Fruit fly (Drosophila melanogaster) whole organism, embryonic: ENCODE data around the gene bsh.

ENCODE experiments used
- Bteb2 ChIP-seq: fragments of 200-800 bp; sonication (Bioruptor generic); optimal IDR thresholded peaks from 2 replicates; lab custom pipeline; 2016; ENCODE audit warnings: missing biosample characterization, missing genetic modification characterization
- C15 ChIP-seq: fragments of 200-800 bp; sonication (Bioruptor generic); IDR thresholded peaks from 3 replicates; pipeline ENCODE4 v1.3.6; 2022; ENCODE audit warnings: missing biosample characterization, missing genetic modification characterization
- CG10209 ChIP-seq: fragments of 200-800 bp; sonication (Bioruptor generic); optimal IDR thresholded peaks from 3 replicates; lab custom pipeline; 2017; ENCODE audit warnings: missing biosample characterization, mild to moderate bottlenecking, missing genetic modification characterization, missing genetic modification reagents
- CG11695 ChIP-seq: fragments of 200-800 bp; sonication (Bioruptor generic); IDR thresholded peaks from 3 replicates; pipeline ENCODE4 v1.3.6; 2022; ENCODE audit warnings: missing biosample characterization, missing genetic modification characterization
- CG12299 ChIP-seq: fragments of 200-800 bp; sonication (Bioruptor generic); optimal IDR thresholded peaks from 2 replicates; lab custom pipeline; 2018; ENCODE audit warnings: missing biosample characterization, mild to moderate bottlenecking, missing genetic modification characterization
- CG12391 ChIP-seq: fragments of 200-800 bp; sonication (Bioruptor generic); optimal IDR thresholded peaks from 3 replicates; lab custom pipeline; 2018; ENCODE audit warnings: missing biosample characterization, mild to moderate bottlenecking, missing genetic modification characterization, moderate library complexity
- CG14710 ChIP-seq: fragments of 200-800 bp; sonication (Bioruptor generic); optimal IDR thresholded peaks from 3 replicates; lab custom pipeline; 2019; ENCODE audit warnings: missing biosample characterization, mild to moderate bottlenecking, missing genetic modification characterization, moderate library complexity
- CG1647 ChIP-seq: fragments of 200-800 bp; sonication (Bioruptor generic); optimal IDR thresholded peaks from 3 replicates; lab custom pipeline; 2016; ENCODE audit warnings: missing biosample characterization, missing genetic modification characterization
- CG17359 ChIP-seq: fragments of 200-800 bp; sonication (Bioruptor generic); optimal IDR thresholded peaks from 3 replicates; lab custom pipeline; 2018; ENCODE audit warnings: missing biosample characterization, mild to moderate bottlenecking, missing genetic modification characterization, moderate library complexity
- CG18262 ChIP-seq: fragments of 200-800 bp; optimal IDR thresholded peaks from 3 replicates; lab custom pipeline; 2019; ENCODE audit warnings: missing biosample characterization, mild to moderate bottlenecking, missing genetic modification characterization, moderate library complexity
- CG18476 ChIP-seq: fragments of 200-800 bp; sonication (Bioruptor generic); optimal IDR thresholded peaks from 2 replicates; lab custom pipeline; 2016; ENCODE audit warnings: missing biosample characterization, mild to moderate bottlenecking, missing genetic modification characterization
- CG2120 ChIP-seq: fragments of 200-800 bp; sonication (Bioruptor generic); optimal IDR thresholded peaks from 3 replicates; lab custom pipeline; 2016; ENCODE audit warnings: missing biosample characterization, missing genetic modification characterization
- CG30431 ChIP-seq: fragments of 200-800 bp; sonication (Bioruptor generic); optimal IDR thresholded peaks from 2 replicates; lab custom pipeline; 2017; ENCODE audit warnings: missing biosample characterization, missing genetic modification characterization
- CG42726 ChIP-seq: fragments of 200-800 bp; sonication (Bioruptor generic); IDR thresholded peaks from 2 replicates; pipeline ENCODE4 v1.3.6; 2022; ENCODE audit warnings: missing biosample characterization, missing genetic modification characterization; ENCODE audit not compliant: partially characterized antibody
- CG6765 ChIP-seq: fragments of 200-800 bp; sonication (Bioruptor generic); optimal IDR thresholded peaks from 3 replicates; lab custom pipeline; 2017; ENCODE audit warnings: missing biosample characterization, mild to moderate bottlenecking, missing genetic modification characterization
- CG7745 ChIP-seq: fragments of 200-800 bp; sonication (Bioruptor generic); optimal IDR thresholded peaks from 2 replicates; lab custom pipeline; 2018; ENCODE audit warnings: missing biosample characterization, mild to moderate bottlenecking, missing genetic modification characterization, moderate library complexity
- CG9727 ChIP-seq: fragments of 200-800 bp; sonication (Bioruptor generic); optimal IDR thresholded peaks from 3 replicates; lab custom pipeline; 2017; ENCODE audit warnings: missing biosample characterization, mild to moderate bottlenecking, missing genetic modification characterization
- Deaf1 ChIP-seq: fragments of 200-800 bp; optimal IDR thresholded peaks from 3 replicates; lab custom pipeline; 2019; ENCODE audit warnings: missing biosample characterization, mild to moderate bottlenecking, missing genetic modification characterization, moderate library complexity
- Dp ChIP-seq: fragments of 200-800 bp; sonication (Bioruptor generic); optimal IDR thresholded peaks from 2 replicates; lab custom pipeline; 2018; ENCODE audit warnings: missing biosample characterization, mild to moderate bottlenecking, missing genetic modification characterization, moderate library complexity
- Fer2 ChIP-seq: fragments of 200-800 bp; sonication (Bioruptor generic); optimal IDR thresholded peaks from 2 replicates; lab custom pipeline; 2018; ENCODE audit warnings: missing biosample characterization, mild to moderate bottlenecking, missing genetic modification characterization, moderate library complexity
- NK7.1 ChIP-seq: fragments of 200-800 bp; sonication (Bioruptor generic); optimal IDR thresholded peaks from 3 replicates; lab custom pipeline; 2016; ENCODE audit warnings: missing biosample characterization, missing genetic modification characterization
- Oli ChIP-seq: fragments of 200-800 bp; sonication (Bioruptor generic); optimal IDR thresholded peaks from 2 replicates; lab custom pipeline; 2018; ENCODE audit warnings: missing biosample characterization, mild to moderate bottlenecking, missing genetic modification characterization, moderate library complexity
- PHDP ChIP-seq: fragments of 200-800 bp; sonication (Bioruptor generic); optimal IDR thresholded peaks from 3 replicates; lab custom pipeline; 2018; ENCODE audit warnings: missing biosample characterization, mild to moderate bottlenecking, missing genetic modification characterization, moderate library complexity
- Poxn ChIP-seq: fragments of 200-800 bp; sonication (Bioruptor generic); IDR thresholded peaks from 2 replicates; pipeline ENCODE4 v1.3.6; 2022; ENCODE audit warnings: missing biosample characterization, missing genetic modification characterization
- Sry-β ChIP-seq: fragments of 200-800 bp; sonication (Bioruptor generic); optimal IDR thresholded peaks from 2 replicates; lab custom pipeline; 2018; ENCODE audit warnings: missing biosample characterization, mild to moderate bottlenecking, missing genetic modification characterization, moderate library complexity
- Vsx1 ChIP-seq: fragments of 200-800 bp; sonication (Bioruptor generic); optimal IDR thresholded peaks from 2 replicates; lab custom pipeline; 2017; ENCODE audit warnings: missing biosample characterization, mild to moderate bottlenecking, missing genetic modification characterization, missing genetic modification reagents
- Xbp1 ChIP-seq: fragments of 200-800 bp; sonication (Bioruptor generic); optimal IDR thresholded peaks from 3 replicates; lab custom pipeline; 2016; ENCODE audit warnings: missing biosample characterization, mild to moderate bottlenecking, missing genetic modification characterization
- cad ChIP-seq: fragments of >200 bp; optimal IDR thresholded peaks from 2 replicates; lab custom pipeline; 2017; ENCODE audit warnings: missing biosample characterization, missing genetic modification characterization
- croc ChIP-seq: fragments of 200-800 bp; sonication (Bioruptor generic); conservative IDR thresholded peaks from 3 replicates; pipeline ENCODE4 v1.3.6; 2022; ENCODE audit warnings: missing biosample characterization, missing genetic modification characterization
- crp ChIP-seq, 2 experiments: fragments of 200-800 bp; sonication (Bioruptor generic); optimal IDR thresholded peaks; 2 replicates in 1 of 2; 3 replicates in 1 of 2; lab custom pipeline; 2017; ENCODE audit warnings: missing biosample characterization in 2 of 2, missing genetic modification characterization in 2 of 2, mild to moderate bottlenecking in 1 of 2, moderate library complexity in 1 of 2
- dpn ChIP-seq, 2 experiments: fragments of 200-800 bp; sonication (Bioruptor generic); optimal IDR thresholded peaks; 3 replicates each; lab custom pipeline; 2016; ENCODE audit warnings: missing biosample characterization in 2 of 2, missing genetic modification characterization in 2 of 2
- en ChIP-seq: fragments of 200-800 bp; sonication (Bioruptor generic); optimal IDR thresholded peaks from 2 replicates; lab custom pipeline; 2016; ENCODE audit warnings: missing biosample characterization, missing genetic modification characterization
- eve ChIP-seq, 2 experiments: fragments of >200 bp; optimal IDR thresholded peaks; 2 replicates each; lab custom pipeline; 2017; ENCODE audit warnings: missing biosample characterization in 2 of 2, missing genetic modification characterization in 2 of 2
- ewg ChIP-seq: fragments of 200-800 bp; sonication (Bioruptor generic); optimal IDR thresholded peaks from 3 replicates; lab custom pipeline; 2017; ENCODE audit warnings: mild to moderate bottlenecking, missing biosample characterization, missing genetic modification reagents, missing genetic modification characterization
- gem ChIP-seq: fragments of 200-800 bp; sonication (Bioruptor generic); optimal IDR thresholded peaks from 2 replicates; lab custom pipeline; 2019; ENCODE audit warnings: missing biosample characterization, mild to moderate bottlenecking, missing genetic modification characterization, moderate library complexity
- jing ChIP-seq: fragments of 200-800 bp; sonication (Bioruptor generic); optimal IDR thresholded peaks from 2 replicates; lab custom pipeline; 2018; ENCODE audit warnings: missing biosample characterization, mild to moderate bottlenecking, missing genetic modification characterization
- kah ChIP-seq: fragments of 200-800 bp; sonication (Bioruptor generic); optimal IDR thresholded peaks from 2 replicates; lab custom pipeline; 2018; ENCODE audit warnings: missing biosample characterization, mild to moderate bottlenecking, missing genetic modification characterization
- lbe ChIP-seq: fragments of 200-800 bp; sonication (Bioruptor generic); optimal IDR thresholded peaks from 2 replicates; lab custom pipeline; 2016; ENCODE audit warnings: missing biosample characterization, mild to moderate bottlenecking, missing genetic modification characterization
- mirr ChIP-seq: fragments of 200-800 bp; sonication (Bioruptor generic); optimal IDR thresholded peaks from 3 replicates; lab custom pipeline; 2018; ENCODE audit warnings: missing biosample characterization, mild to moderate bottlenecking, missing genetic modification characterization
- mld ChIP-seq: fragments of 200-800 bp; sonication (Bioruptor generic); IDR thresholded peaks from 3 replicates; pipeline ENCODE4 v1.3.6; 2022; ENCODE audit warnings: missing biosample characterization, missing genetic modification characterization; ENCODE audit not compliant: partially characterized antibody
- org-1 ChIP-seq: fragments of 200-800 bp; sonication (Bioruptor generic); optimal IDR thresholded peaks from 2 replicates; lab custom pipeline; 2017; ENCODE audit warnings: missing biosample characterization, missing genetic modification characterization
- pnt ChIP-seq: fragments of 200-800 bp; sonication (Bioruptor generic); optimal IDR thresholded peaks from 3 replicates; lab custom pipeline; 2016; ENCODE audit warnings: missing biosample characterization, missing genetic modification characterization
- prd ChIP-seq, 3 experiments: fragments of >200 bp in 2 of 3; fragments of 200-800 bp in 1 of 3; sonication (Bioruptor generic) in 1 of 3; optimal IDR thresholded peaks in 2 of 3; IDR thresholded peaks in 1 of 3; 2 replicates in 2 of 3; 3 replicates in 1 of 3; pipeline versions ENCODE4 v1.3.6 to Lab custom; 2017 to 2022; ENCODE audit warnings: missing biosample characterization in 1 of 3, missing genetic modification characterization in 1 of 3
- psq ChIP-seq: fragments of 200-800 bp; sonication (Bioruptor generic); optimal IDR thresholded peaks from 2 replicates; lab custom pipeline; 2017; ENCODE audit warnings: missing biosample characterization, missing genetic modification characterization
- sima ChIP-seq: fragments of 200-800 bp; sonication (Bioruptor generic); optimal IDR thresholded peaks from 2 replicates; lab custom pipeline; 2016; ENCODE audit warnings: missing biosample characterization, missing genetic modification characterization
- so ChIP-seq: fragments of 200-800 bp; sonication (Bioruptor generic); IDR thresholded peaks from 3 replicates; pipeline ENCODE4 v1.3.6; 2022; ENCODE audit warnings: missing biosample characterization, missing genetic modification characterization
- tll ChIP-seq, 2 experiments: fragments of 200-800 bp in 1 of 2; fragments of >200 bp in 1 of 2; sonication (Bioruptor generic) in 1 of 2; optimal IDR thresholded peaks; 2 replicates each; lab custom pipeline; 2017 to 2019; ENCODE audit warnings: missing biosample characterization in 2 of 2, missing genetic modification characterization in 2 of 2, mild to moderate bottlenecking in 1 of 2, moderate library complexity in 1 of 2
- zen2 ChIP-seq: fragments of 200-800 bp; sonication (Bioruptor generic); IDR thresholded peaks from 3 replicates; pipeline ENCODE4 v1.3.6; 2022; ENCODE audit warnings: missing biosample characterization, missing genetic modification characterization; ENCODE audit not compliant: partially characterized antibody

The bsh gene

dm6 chr2L:19763773-19764580 is 4.9 kb downstream of the bsh start, which contains the start of gene fbp (continued):
- peak; percentile 14 for TF ChIP-seq CG6765 (GFP tag; lab: Kevin White, UChicago)
- no peak for TF ChIP-seq tll (GFP tag; optimal IDR thresholded peaks at IDR 0.05; lab: Kevin White, UChicago)
- TF ChIP-seq Dp (GFP tag; lab: Kevin White, UChicago): no peak
- no peak for TF ChIP-seq mirr (GFP tag; lab: Kevin White, UChicago)
- peak; percentile 63 for TF ChIP-seq CG10209 (GFP tag; lab: Kevin White, UChicago)
- TF ChIP-seq Sry-β: no peak
- peak; percentile 80 for TF ChIP-seq CG9727
- TF ChIP-seq CG12391 (tag; lab: Kevin White, UChicago): peak; percentile 80
- peak; percentile 42 for TF ChIP-seq Deaf1 (tag; lab: Kevin White, UChicago)
- no peak for TF ChIP-seq cad (GFP tag; lab: Kevin White, UChicago)
- no peak for TF ChIP-seq zen2 (GFP tag; lab: Robert Waterston, UW)
- no peak for TF ChIP-seq Bteb2
- TF ChIP-seq CG18476: no peak
- TF ChIP-seq gem: peak; percentile 84
- no peak for TF ChIP-seq CG1647 (GFP tag; lab: Kevin White, UChicago)
- TF ChIP-seq kah (GFP tag; lab: Kevin White, UChicago): no peak
- TF ChIP-seq CG7745: no peak
- TF ChIP-seq Oli (tag; lab: Kevin White, UChicago): peak; percentile 71
- TF ChIP-seq so (GFP tag; lab: Robert Waterston, UW): no peak
- TF ChIP-seq lbe (GFP tag; lab: Kevin White, UChicago): no peak
- peak; percentile 50 for TF ChIP-seq CG17359
- TF ChIP-seq CG30431: no peak
- peak; percentile 70 for TF ChIP-seq Xbp1 (GFP tag; lab: Kevin White, UChicago)
- no peak for TF ChIP-seq CG42726 (GFP tag; lab: Robert Waterston, UW)
- no peak for TF ChIP-seq C15
- TF ChIP-seq CG2120 (GFP tag; lab: Kevin White, UChicago): peak; percentile 68
- peak; percentile 8; the same call in 1 of the 3 replicates for TF ChIP-seq CG11695
- no peak for TF ChIP-seq Poxn
- peak; percentile 43 for TF ChIP-seq psq
- TF ChIP-seq jing: no peak
- no peak for TF ChIP-seq prd (optimal IDR thresholded peaks at IDR 0.05; lab: Kevin White, UChicago)
- TF ChIP-seq prd (GFP tag; IDR thresholded peaks at IDR 0.05; lab: Robert Waterston, UW): peak; percentile 69
- TF ChIP-seq croc (GFP tag; lab: Robert Waterston, UW): no peak
- peak; percentile 4 for TF ChIP-seq Vsx1 (GFP tag; lab: Kevin White, UChicago)
- no peak for TF ChIP-seq CG12299
- no peak for TF ChIP-seq pnt (GFP tag; lab: Kevin White, UChicago)
- TF ChIP-seq org-1: peak; percentile 63
- peak in 1 of 2 experiments; percentile 26 for TF ChIP-seq crp (GFP tag; optimal IDR thresholded peaks at IDR 0.05; lab: Kevin White, UChicago)
- no peak for TF ChIP-seq eve (GFP tag; optimal IDR thresholded peaks at IDR 0.05; lab: Kevin White, UChicago)
- TF ChIP-seq Fer2 (tag; lab: Kevin White, UChicago): no peak
- TF ChIP-seq mld (GFP tag; lab: Robert Waterston, UW): no peak
- peak; percentile 89 for TF ChIP-seq CG18262 (tag; lab: Kevin White, UChicago)
- peak; percentile 21 for TF ChIP-seq ewg
- no peak for TF ChIP-seq sima (GFP tag; lab: Kevin White, UChicago)
- peak; percentile 44 for TF ChIP-seq PHDP (tag; lab: Kevin White, UChicago)
- no peak for TF ChIP-seq en (GFP tag; lab: Kevin White, UChicago)
- no peak for TF ChIP-seq NK7.1 (GFP tag; lab: Kevin White, UChicago)
- TF ChIP-seq CG14710 (tag; lab: Kevin White, UChicago): peak; percentile 67
- peak in 1 of 2 experiments; percentile 66 for TF ChIP-seq dpn (GFP tag; optimal IDR thresholded peaks at IDR 0.05; lab: Kevin White, UChicago)
